Worm (Caenorhabditis elegans): Measurements from ENCODE around the gene F11A5.16.

F11A5.16 gene

ce11 chrV:16229439-16229838 is 18.7 kb downstream of the F11A5.16 start:
- TF ChIP-seq xbp-1 (tag; optimal IDR thresholded peaks at IDR 0.05) (no peak), hlh-4 (tag; optimal IDR thresholded peaks at IDR 0.05) (no peak), lin-15B (tag; optimal IDR thresholded peaks at IDR 0.05) (no peak), ceh-82 (tag; optimal IDR thresholded peaks at IDR 0.05) (no peak)

ce11 chrV:16229896-16230295 is 19.1 kb downstream of the F11A5.16 start, which contains the start of the genes F21H7.2 and F21H7.12:
Gene F21H7.2, minus strand, starts transcription at chrV:16229996.
Gene F21H7.12, plus strand, starts transcription at chrV:16230165.
- no peak for TF ChIP-seq rnt-1 (tag; optimal IDR thresholded peaks at IDR 0.05)
- peak in 1 of 6 experiments; percentile 18 for TF ChIP-seq elt-3 (tag; optimal IDR thresholded peaks at IDR 0.05)
- no peak for TF ChIP-seq ceh-8 (GFP tag; optimal IDR thresholded peaks at IDR 0.05)

ce11 chrV:16232180-16232579 is 21.4 kb downstream of the F11A5.16 start, which contains the start of gene gst-22:
Gene gst-22, minus strand, starts transcription at chrV:16232282.
- TF ChIP-seq aha-1 (tag; optimal IDR thresholded peaks at IDR 0.05) (no peak), ceh-63 (GFP tag; optimal IDR thresholded peaks at IDR 0.05) (no peak), tbx-2 (tag; optimal IDR thresholded peaks at IDR 0.05) (no peak), efl-1 (optimal IDR thresholded peaks at IDR 0.05) (no peak), efl-1 (GFP tag; optimal IDR thresholded peaks at IDR 0.05 in 1 of 2) (peak in 1 of 2 experiments; percentile 63), nhr-237 (tag; optimal IDR thresholded peaks at IDR 0.05) (no peak), tlp-1 (tag; optimal IDR thresholded peaks at IDR 0.05) (peak; percentile 64), elt-2 (tag; optimal IDR thresholded peaks at IDR 0.05) (peak; percentile 89), nhr-76 (tag; optimal IDR thresholded peaks at IDR 0.05) (no peak), unc-130 (tag; optimal IDR thresholded peaks at IDR 0.05) (no peak), ceh-82 (tag; optimal IDR thresholded peaks at IDR 0.05) (no peak), egl-13 (tag; optimal IDR thresholded peaks at IDR 0.05) (no peak), dpl-1 (GFP tag; optimal IDR thresholded peaks at IDR 0.05) (no peak), rnt-1 (tag; optimal IDR thresholded peaks at IDR 0.05) (no peak), lin-15B (tag; optimal IDR thresholded peaks at IDR 0.05) (no peak), ama-1 (optimal IDR thresholded peaks at IDR 0.05) (no peak), ceh-88 (GFP tag; IDR thresholded peaks at IDR 0.05) (no peak), vab-15 (tag; optimal IDR thresholded peaks at IDR 0.05) (no peak), lin-39 (tag; optimal IDR thresholded peaks at IDR 0.05) (no peak), lir-3 (tag; optimal IDR thresholded peaks at IDR 0.05; ENCODE audit: poor library complexity) (no peak)

- TF ChIP-seq irx-1 (tag; optimal IDR thresholded peaks at IDR 0.05) (no peak), egl-27 (tag; optimal IDR thresholded peaks at IDR 0.05) (no peak), grh-1 (GFP tag; IDR thresholded peaks at IDR 0.05) (no peak), sup-37 (GFP tag; optimal IDR thresholded peaks at IDR 0.05) (no peak), nhr-12 (tag; optimal IDR thresholded peaks at IDR 0.05) (no peak)
These were observed 22.9 kb downstream of the F11A5.16 start, which contains the start of gene clec-233 for ce11 chrV:16233624-16234023. Gene clec-233, plus strand, starts transcription at chrV:16233924.

ce11 chrV:16235135-16235534 is 24.4 kb downstream of the F11A5.16 start, which contains the start of gene F21H7.3:
Gene F21H7.3, minus strand, starts transcription at chrV:16235235.
- TF ChIP-seq nhr-90 (tag; optimal IDR thresholded peaks at IDR 0.05; ENCODE audit: poor library complexity) (no peak), nhr-47 (tag; optimal IDR thresholded peaks at IDR 0.05) (no peak), snpc-4 (tag; optimal IDR thresholded peaks at IDR 0.05) (no peak), dpl-1 (GFP tag; optimal IDR thresholded peaks at IDR 0.05) (no peak), sox-4 (tag; optimal IDR thresholded peaks at IDR 0.05) (no peak), lsy-2 (tag; optimal IDR thresholded peaks at IDR 0.05) (no peak), jun-1 (tag; optimal IDR thresholded peaks at IDR 0.05) (no peak)
